Worm (Caenorhabditis elegans) whole organism, L4/young adult: ENCODE results near the gene ivns-1.

ENCODE experiments used
- W03F9.2 ChIP-seq: fragments of 150-350 bp; optimal IDR thresholded peaks from 2 replicates; lab custom pipeline; 2014; ENCODE audit warnings: missing biosample characterization, missing genetic modification characterization
- dao-5 ChIP-seq: sonication (generic microtip); optimal IDR thresholded peaks from 2 replicates; lab custom pipeline; 2016; ENCODE audit warnings: missing genotype, missing genetic modification characterization, moderate library complexity, missing compliant biosample characterization
- him-1 ChIP-seq: sonication (generic microtip); optimal IDR thresholded peaks from 2 replicates; lab custom pipeline; 2016; ENCODE audit warnings: missing genotype, missing genetic modification reagents, missing genetic modification characterization, missing compliant biosample characterization

ce11 chrX:12640961-12641360 is 6.8 kb upstream of the ivns-1 start:
- TF ChIP-seq W03F9.2 (tag; lab: Kevin White, UChicago) (no peak), him-1 (no peak), dao-5 (no peak)
